Fruit fly (Drosophila melanogaster): Measurements from ENCODE around the gene CG11686.

Gene CG11686

dm6 chr3R:13309133-13309711 is 49.1 kb downstream of the CG11686 start (continued):
- TF ChIP-seq cg (GFP tag; optimal IDR thresholded peaks at IDR 0.05) (no peak), Max (GFP tag; optimal IDR thresholded peaks at IDR 0.05) (no peak), Gug (GFP tag; IDR thresholded peaks at IDR 0.05) (no peak), CG30431 (GFP tag; optimal IDR thresholded peaks at IDR 0.05) (no peak), oc (tag; optimal IDR thresholded peaks at IDR 0.05) (peak; percentile 3), CG15601 (tag; optimal IDR thresholded peaks at IDR 0.05) (no peak), lola (GFP tag; optimal IDR thresholded peaks at IDR 0.05) (no peak), CG9797 (GFP tag; optimal IDR thresholded peaks at IDR 0.05) (peak; percentile 79), Lpt (GFP tag; optimal IDR thresholded peaks at IDR 0.05) (no peak), kah (GFP tag; optimal IDR thresholded peaks at IDR 0.05) (no peak), CG11456 (GFP tag; IDR thresholded peaks at IDR 0.05) (no peak), CG17912 (GFP tag; optimal IDR thresholded peaks at IDR 0.05) (no peak), tap (tag; optimal IDR thresholded peaks at IDR 0.05) (no peak), vnd (GFP tag; IDR thresholded peaks at IDR 0.05; ENCODE audit: partially characterized antibody) (0 out of 3 replicates have a peak, but pooled peaks have one; percentile 35), toy (GFP tag; IDR thresholded peaks at IDR 0.05) (no peak), CG12071 (GFP tag; optimal IDR thresholded peaks at IDR 0.05) (no peak), Mad (GFP tag; optimal IDR thresholded peaks at IDR 0.05) (no peak), CG2202 (tag; optimal IDR thresholded peaks at IDR 0.05) (no peak), CG14014 (GFP tag; IDR thresholded peaks at IDR 0.05) (no peak), nmo (GFP tag; optimal IDR thresholded peaks at IDR 0.05) (peak; percentile 48), CG17186 (GFP tag; optimal IDR thresholded peaks at IDR 0.05) (no peak), z (GFP tag; IDR thresholded peaks at IDR 0.05) (no peak), CG31365 (tag; optimal IDR thresholded peaks at IDR 0.05) (no peak), zfh1 (GFP tag; IDR thresholded peaks at IDR 0.05) (no peak), so (GFP tag; IDR thresholded peaks at IDR 0.05) (no peak)

Measured in whole organism, embryonic.